Fruit fly (Drosophila melanogaster) whole organism, embryonic: ENCODE measurements around the gene CAH7.

Source experiments
- Atf6 ChIP-seq: fragments of 200-800 bp; sonication (Bioruptor generic); IDR thresholded peaks from 2 replicates; pipeline ENCODE4 v1.3.6; 2022; ENCODE audit warnings: missing biosample characterization, missing genetic modification characterization
- CG14667 ChIP-seq: fragments of 200-800 bp; sonication (Bioruptor generic); IDR thresholded peaks from 2 replicates; pipeline ENCODE4 v1.3.6; 2022; ENCODE audit warnings: missing biosample characterization, missing genetic modification characterization
- CG1529 ChIP-seq: fragments of 200-800 bp; sonication (Bioruptor generic); optimal IDR thresholded peaks from 3 replicates; lab custom pipeline; 2018; ENCODE audit warnings: missing biosample characterization, missing genetic modification characterization
- CG1603 ChIP-seq: fragments of 200-800 bp; sonication (Bioruptor generic); optimal IDR thresholded peaks from 2 replicates; lab custom pipeline; 2019; ENCODE audit warnings: missing biosample characterization, mild to moderate bottlenecking, missing genetic modification characterization, moderate library complexity
- CG17829 ChIP-seq: fragments of 200-800 bp; optimal IDR thresholded peaks from 2 replicates; lab custom pipeline; 2019; ENCODE audit warnings: missing biosample characterization, mild to moderate bottlenecking, missing genetic modification characterization, moderate library complexity
- CG1832 ChIP-seq: fragments of 200-800 bp; sonication (Bioruptor generic); optimal IDR thresholded peaks from 2 replicates; lab custom pipeline; 2017; ENCODE audit warnings: missing biosample characterization, mild to moderate bottlenecking, missing genetic modification characterization, inconsistent platforms
- CG2712 ChIP-seq: fragments of 200-800 bp; optimal IDR thresholded peaks from 3 replicates; lab custom pipeline; 2019; ENCODE audit warnings: missing biosample characterization, mild to moderate bottlenecking, missing genetic modification characterization, moderate library complexity
- CG2875 ChIP-seq: fragments of 200-800 bp; sonication (Bioruptor generic); optimal IDR thresholded peaks from 2 replicates; lab custom pipeline; 2017; ENCODE audit warnings: missing biosample characterization, mild to moderate bottlenecking, missing genetic modification characterization, missing genetic modification reagents
- CG31441 ChIP-seq: fragments of 200-800 bp; sonication (Bioruptor generic); IDR thresholded peaks from 2 replicates; pipeline ENCODE4 v1.3.6; 2022; ENCODE audit warnings: missing biosample characterization, missing genetic modification characterization
- CG32767 ChIP-seq: fragments of 200-800 bp; sonication (Bioruptor generic); IDR thresholded peaks from 2 replicates; pipeline ENCODE4 v1.3.6; 2022; ENCODE audit warnings: missing biosample characterization, missing genetic modification characterization
- CG4282 ChIP-seq: fragments of 200-800 bp; sonication (Bioruptor generic); optimal IDR thresholded peaks from 2 replicates; lab custom pipeline; 2016; ENCODE audit warnings: missing biosample characterization, missing genetic modification characterization
- CG4707 ChIP-seq: fragments of 200-800 bp; sonication (Bioruptor generic); optimal IDR thresholded peaks from 2 replicates; lab custom pipeline; 2018; ENCODE audit warnings: missing biosample characterization, mild to moderate bottlenecking, missing genetic modification characterization, moderate library complexity
- CG4854 ChIP-seq: fragments of 200-800 bp; sonication (Bioruptor generic); optimal IDR thresholded peaks from 2 replicates; lab custom pipeline; 2016; ENCODE audit warnings: missing biosample characterization, missing genetic modification characterization, inconsistent platforms
- CG5245 ChIP-seq: fragments of 200-800 bp; sonication (Bioruptor generic); optimal IDR thresholded peaks from 3 replicates; lab custom pipeline; 2016; ENCODE audit warnings: missing biosample characterization, missing genetic modification characterization
- CG8388 ChIP-seq: fragments of 200-800 bp; sonication (Bioruptor generic); optimal IDR thresholded peaks from 2 replicates; lab custom pipeline; 2019; ENCODE audit warnings: missing biosample characterization, mild to moderate bottlenecking, missing genetic modification characterization, moderate library complexity
- CG9932 ChIP-seq: fragments of 200-800 bp; sonication (Bioruptor generic); IDR thresholded peaks from 2 replicates; pipeline ENCODE4 v1.3.6; 2022; ENCODE audit warnings: missing biosample characterization, missing genetic modification characterization
- CkIIα-i1 ChIP-seq: fragments of 200-800 bp; sonication (Bioruptor generic); IDR thresholded peaks from 2 replicates; pipeline ENCODE4 v1.3.6; 2022; ENCODE audit warnings: missing biosample characterization, missing genetic modification characterization
- ERR ChIP-seq: fragments of 200-800 bp; sonication (Bioruptor generic); optimal IDR thresholded peaks from 2 replicates; lab custom pipeline; 2016; ENCODE audit warnings: missing biosample characterization, missing genetic modification characterization
- Ets65A ChIP-seq: fragments of 200-800 bp; sonication (Bioruptor generic); peaks from one replicate; lab custom pipeline; 2016; ENCODE audit warnings: missing biosample characterization, missing genetic modification characterization
- HHEX ChIP-seq: fragments of 200-800 bp; sonication (Bioruptor generic); optimal IDR thresholded peaks from 3 replicates; lab custom pipeline; 2017; ENCODE audit warnings: missing biosample characterization, mild to moderate bottlenecking, missing genetic modification characterization, missing genetic modification reagents
- HLH3B ChIP-seq: fragments of 200-800 bp; sonication (Bioruptor generic); IDR thresholded peaks from 2 replicates; pipeline ENCODE4 v1.3.6; 2022; ENCODE audit warnings: missing biosample characterization, missing genetic modification characterization
- Hr3 ChIP-seq: fragments of 200-800 bp; sonication (Bioruptor generic); optimal IDR thresholded peaks from 3 replicates; lab custom pipeline; 2016; ENCODE audit warnings: missing biosample characterization, missing genetic modification characterization
- Med ChIP-seq: fragments of 200-800 bp; sonication (Bioruptor generic); peaks from one replicate; lab custom pipeline; 2016; ENCODE audit warnings: missing biosample characterization, missing genetic modification characterization, mild to moderate bottlenecking, inconsistent platforms, moderate library complexity
- NC2α ChIP-seq: fragments of 200-800 bp; sonication (Bioruptor generic); optimal IDR thresholded peaks from 2 replicates; lab custom pipeline; 2016; ENCODE audit warnings: missing biosample characterization, missing genetic modification characterization
- Trl ChIP-seq, 3 experiments: fragments of >200 bp in 2 of 3; fragments of 200-800 bp in 1 of 3; sonication (Bioruptor generic) in 1 of 3; optimal IDR thresholded peaks; 2 replicates in 1 of 3; 3 replicates in 2 of 3; lab custom pipeline; 2016 to 2017; ENCODE audit warnings: missing biosample characterization in 1 of 3, missing genetic modification characterization in 1 of 3
- aop ChIP-seq: fragments of 200-800 bp; sonication (Bioruptor generic); IDR thresholded peaks from 2 replicates; pipeline ENCODE4 v1.3.6; 2022; ENCODE audit warnings: missing biosample characterization, missing genetic modification characterization
- cg ChIP-seq: fragments of 200-800 bp; sonication (Bioruptor generic); optimal IDR thresholded peaks from 3 replicates; lab custom pipeline; 2019; ENCODE audit warnings: missing biosample characterization, mild to moderate bottlenecking, missing genetic modification characterization, moderate library complexity
- chinmo ChIP-seq: fragments of 200-800 bp; sonication (Bioruptor generic); IDR thresholded peaks from 4 replicates; pipeline ENCODE4 v1.3.6; 2022; ENCODE audit warnings: missing biosample characterization, missing genetic modification characterization; ENCODE audit not compliant: partially characterized antibody
- ewg ChIP-seq: fragments of 200-800 bp; sonication (Bioruptor generic); optimal IDR thresholded peaks from 3 replicates; lab custom pipeline; 2017; ENCODE audit warnings: mild to moderate bottlenecking, missing biosample characterization, missing genetic modification reagents, missing genetic modification characterization
- ftz-f1 ChIP-seq: fragments of 200-800 bp; sonication (Bioruptor generic); optimal IDR thresholded peaks from 2 replicates; lab custom pipeline; 2016; ENCODE audit warnings: missing biosample characterization, missing genetic modification characterization
- gcm ChIP-seq: fragments of 200-800 bp; sonication (Bioruptor generic); optimal IDR thresholded peaks from 2 replicates; lab custom pipeline; 2019; ENCODE audit warnings: missing biosample characterization, mild to moderate bottlenecking, missing genetic modification characterization, moderate library complexity
- nau ChIP-seq: fragments of 200-800 bp; sonication (Bioruptor generic); optimal IDR thresholded peaks from 3 replicates; lab custom pipeline; 2017; ENCODE audit warnings: missing biosample characterization, mild to moderate bottlenecking, missing genetic modification characterization, missing genetic modification reagents
- pfk ChIP-seq: fragments of 200-800 bp; sonication (Bioruptor generic); optimal IDR thresholded peaks from 2 replicates; lab custom pipeline; 2018; ENCODE audit warnings: missing biosample characterization, mild to moderate bottlenecking, missing genetic modification characterization, moderate library complexity
- ro ChIP-seq: fragments of 200-800 bp; sonication (Bioruptor generic); IDR thresholded peaks from 2 replicates; pipeline ENCODE4 v1.3.6; 2022; ENCODE audit warnings: missing biosample characterization, missing genetic modification characterization
- row ChIP-seq: fragments of 200-800 bp; sonication (Bioruptor generic); IDR thresholded peaks from 3 replicates; pipeline ENCODE4 v1.3.6; 2022; ENCODE audit warnings: missing biosample characterization, missing genetic modification characterization
- scrt ChIP-seq: fragments of 200-800 bp; sonication (Bioruptor generic); optimal IDR thresholded peaks from 2 replicates; lab custom pipeline; 2018; ENCODE audit warnings: missing biosample characterization, mild to moderate bottlenecking, missing genetic modification characterization, moderate library complexity
- sens ChIP-seq: fragments of 200-800 bp; sonication (Bioruptor generic); peaks from one replicate; lab custom pipeline; 2016; ENCODE audit warnings: missing biosample characterization, missing genetic modification characterization
- sisA ChIP-seq: fragments of 200-800 bp; sonication (Bioruptor generic); IDR thresholded peaks from 2 replicates; pipeline ENCODE4 v1.3.6; 2022; ENCODE audit warnings: missing biosample characterization, missing genetic modification characterization
- trem ChIP-seq: fragments of 200-800 bp; optimal IDR thresholded peaks from 3 replicates; lab custom pipeline; 2019; ENCODE audit warnings: missing biosample characterization, mild to moderate bottlenecking, missing genetic modification characterization, moderate library complexity
- ttk ChIP-seq: fragments of 200-800 bp; sonication (Bioruptor generic); IDR thresholded peaks from 2 replicates; pipeline ENCODE4 v2.1.2; 2022; ENCODE audit warnings: missing biosample characterization, missing genetic modification characterization

The CAH7 gene

DNA sequence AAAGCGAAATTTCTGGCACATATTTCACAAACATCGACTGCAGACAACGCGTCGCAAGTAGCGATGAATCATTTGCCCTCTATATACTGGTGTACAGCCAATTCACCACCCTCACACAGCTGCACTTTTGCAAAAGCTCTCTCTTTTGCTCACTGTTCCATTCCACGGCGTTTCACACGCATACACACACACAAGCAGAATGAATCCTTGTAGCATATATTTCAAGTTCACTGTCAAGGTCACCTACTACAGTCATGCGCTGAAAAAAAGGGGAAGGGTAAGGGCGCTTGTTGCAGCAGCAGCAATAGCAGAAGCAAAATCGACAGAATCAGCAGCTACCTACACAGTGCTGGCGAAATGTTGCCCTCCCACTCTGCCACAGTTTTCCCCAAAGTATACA is 31.3 kb upstream of the CAH7 start:
- TF ChIP-seq CG14667 (GFP tag; lab: Robert Waterston, UW) (0 out of 2 replicates have a peak, but pooled peaks have one; percentile 6), CG1832 (no peak), ttk (0 out of 2 replicates have a peak, but pooled peaks have one; percentile 20), chinmo (GFP tag; lab: Robert Waterston, UW) (peak; percentile 69; the same call in 1 of the 4 replicates), scrt (GFP tag; lab: Kevin White, UChicago) (peak; percentile 4), ewg (GFP tag; lab: Kevin White, UChicago) (peak; percentile 81), Trl (optimal IDR thresholded peaks at IDR 0.05; lab: Kevin White, UChicago) (peak; percentile 6 to 20), Trl (GFP tag; optimal IDR thresholded peaks at IDR 0.05; lab: Kevin White, UChicago) (no peak), ftz-f1 (GFP tag; lab: Kevin White, UChicago) (peak; percentile 85), ERR (peak; percentile 55), CG9932 (no peak), cg (peak; percentile 55), CG32767 (GFP tag; lab: Robert Waterston, UW) (0 out of 2 replicates have a peak, but pooled peaks have one; percentile 33), pfk (GFP tag; lab: Kevin White, UChicago) (peak; percentile 86), Hr3 (GFP tag; lab: Kevin White, UChicago) (no peak), NC2α (GFP tag; lab: Kevin White, UChicago) (no peak), row (GFP tag; lab: Robert Waterston, UW) (0 out of 3 replicates have a peak, but pooled peaks have one; percentile 5)

dm6 chr3R:10081469-10082111 is 30.4 kb upstream of the CAH7 start:
- no peak for TF ChIP-seq gcm (GFP tag; lab: Kevin White, UChicago)
- no peak for TF ChIP-seq CG2712
- peak; percentile 90 for TF ChIP-seq CG8388 (GFP tag; lab: Kevin White, UChicago)
- TF ChIP-seq CG1529 (GFP tag; lab: Kevin White, UChicago): no peak
- no peak for TF ChIP-seq CG4707
- TF ChIP-seq sisA (GFP tag; lab: Robert Waterston, UW): peak; percentile 42; the same call in 1 of the 2 replicates
- no peak for TF ChIP-seq CG31441 (GFP tag; lab: Robert Waterston, UW)
- TF ChIP-seq HHEX (GFP tag; lab: Kevin White, UChicago): no peak
- TF ChIP-seq CG4282 (GFP tag; lab: Kevin White, UChicago): no peak
- peak; percentile 4 for TF ChIP-seq CG1603 (tag; lab: Kevin White, UChicago)
- TF ChIP-seq CG4854 (GFP tag; lab: Kevin White, UChicago): no peak
- no peak for TF ChIP-seq ro (GFP tag; lab: Robert Waterston, UW)
- no peak for TF ChIP-seq trem
- peak; percentile 67 for TF ChIP-seq Med (GFP tag; lab: Kevin White, UChicago)
- no peak for TF ChIP-seq Atf6
- TF ChIP-seq CG17829: no peak
- TF ChIP-seq nau: no peak
- no peak for TF ChIP-seq CG2875
- 0 out of 2 replicates have a peak, but pooled peaks have one; percentile 16 for TF ChIP-seq HLH3B (GFP tag; lab: Robert Waterston, UW)
- TF ChIP-seq CkIIα-i1 (GFP tag; lab: Robert Waterston, UW): no peak
- TF ChIP-seq sens (GFP tag; lab: Kevin White, UChicago): peak; percentile 75
- peak; percentile 75 for TF ChIP-seq Ets65A (GFP tag; lab: Kevin White, UChicago)
- TF ChIP-seq cg: peak; percentile 36
- TF ChIP-seq row (GFP tag; lab: Robert Waterston, UW): peak; percentile 39; the same call in 1 of the 3 replicates
- no peak for TF ChIP-seq aop (GFP tag; lab: Robert Waterston, UW)
- TF ChIP-seq CG5245 (GFP tag; lab: Kevin White, UChicago): no peak
- TF ChIP-seq, all 482 proteins: peak for 9
